Worm (Caenorhabditis elegans) whole organism, L1 larva: ENCODE data around the gene nep-26.

Source experiments
- ama-1 ChIP-seq: fragments of 150-350 bp; optimal IDR thresholded peaks from 2 replicates; lab custom pipeline; 2014
- elt-2 ChIP-seq: sonication (generic microtip); optimal IDR thresholded peaks from 2 replicates; lab custom pipeline; 2016; ENCODE audit warnings: missing genetic modification characterization, mild to moderate bottlenecking, inconsistent platforms, missing compliant biosample characterization, missing genetic modification reagents
- fkh-10 ChIP-seq: sonication (generic microtip); optimal IDR thresholded peaks from 2 replicates; lab custom pipeline; 2017; ENCODE audit warnings: missing biosample characterization, missing genetic modification reagents, missing genetic modification characterization
- nhr-11 ChIP-seq: fragments of 150-350 bp; optimal IDR thresholded peaks from 2 replicates; lab custom pipeline; 2014; ENCODE audit warnings: missing biosample characterization, missing genetic modification characterization
- nhr-237 ChIP-seq: fragments of 150-350 bp; optimal IDR thresholded peaks from 2 replicates; lab custom pipeline; 2014; ENCODE audit warnings: missing biosample characterization, missing genetic modification characterization
- nhr-28 ChIP-seq: fragments of 150-350 bp; optimal IDR thresholded peaks from 2 replicates; lab custom pipeline; 2014; ENCODE audit warnings: missing biosample characterization, missing genetic modification characterization
- ztf-4 ChIP-seq: fragments of 150-350 bp; optimal IDR thresholded peaks from 2 replicates; lab custom pipeline; 2014; ENCODE audit warnings: missing biosample characterization, missing genetic modification characterization

ce11 chrII:10302646-10303045 is 2.7 kb upstream of the nep-26 start, which contains the start of gene clpp-1:
- TF ChIP-seq nhr-237 (tag; lab: Kevin White, UChicago) (no peak), fkh-10 (GFP tag; lab: Kevin White, UChicago) (no peak), elt-2 (tag; lab: Kevin White, UChicago) (no peak), nhr-11 (tag; lab: Kevin White, UChicago) (no peak), nhr-28 (no peak), ama-1 (lab: Kevin White, UChicago) (peak; percentile 20), ztf-4 (tag; lab: Kevin White, UChicago) (peak; percentile 60)
